Fruit fly (Drosophila melanogaster) whole organism, larva: Measurements from ENCODE around the gene Rpp21.

Experiments used
- noc ChIP-seq: fragments of 200-800 bp; sonication (Bioruptor generic); optimal IDR thresholded peaks from 3 replicates; lab custom pipeline; 2019; ENCODE audit warnings: missing biosample characterization, mild to moderate bottlenecking, missing genetic modification characterization, moderate library complexity

Rpp21 gene

DNA sequence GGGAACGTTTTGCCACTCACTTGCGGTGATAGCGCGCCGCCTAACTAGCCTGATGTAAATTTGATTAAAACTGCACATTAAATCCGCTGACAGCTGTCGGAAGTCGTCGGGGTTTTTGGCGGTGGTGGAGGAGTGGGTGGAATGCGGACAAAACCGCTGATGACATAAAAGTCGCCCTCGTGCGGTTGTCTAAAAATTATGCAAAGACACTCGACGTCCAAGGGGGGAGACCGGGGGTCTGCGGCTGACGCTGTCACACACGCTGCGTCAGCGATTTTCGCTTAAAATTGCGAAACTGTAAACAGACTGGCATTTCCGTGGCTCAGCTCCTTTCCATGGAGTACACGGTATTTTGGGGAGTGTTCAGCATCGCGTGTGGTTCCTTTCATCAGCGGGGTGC, 25.8 kb downstream of the Rpp21 start:
- no peak for TF ChIP-seq noc (tag; lab: Kevin White, UChicago)

DNA sequence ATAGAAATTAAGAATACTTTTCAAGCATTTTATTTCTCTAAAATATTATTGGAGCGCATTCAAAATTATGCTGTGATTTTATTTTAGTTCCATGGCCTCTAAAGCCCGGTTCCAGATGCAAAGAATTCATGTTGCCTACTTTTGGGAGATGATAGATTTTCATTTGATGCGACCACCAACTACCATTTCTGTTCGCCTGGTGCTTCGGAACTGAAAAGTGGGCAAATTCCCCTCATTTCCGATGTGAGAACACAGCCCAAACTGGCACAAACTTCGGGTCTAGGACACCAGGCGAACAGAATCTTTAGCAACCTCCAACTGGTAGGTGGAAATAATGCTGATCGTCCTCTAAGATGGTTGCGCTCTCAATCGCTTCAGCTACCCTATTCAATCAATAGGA, 32.6 kb downstream of the Rpp21 start:
- TF ChIP-seq noc (tag; lab: Kevin White, UChicago): no peak

- no peak for TF ChIP-seq noc (tag; lab: Kevin White, UChicago)
Observed at dm6 chrX:1080715-1081114, 50.2 kb downstream of the Rpp21 start.

dm6 chrX:1082417-1082816, 51.9 kb downstream of the Rpp21 start:
- TF ChIP-seq noc (tag; lab: Kevin White, UChicago): no peak
